Fruit fly (Drosophila melanogaster) whole organism, adult: ENCODE measurements around the gene Mnr.

ENCODE experiments used
- CG11617 ChIP-seq: fragments of 200-800 bp; sonication (Bioruptor generic); optimal IDR thresholded peaks from 2 replicates; lab custom pipeline; 2017; ENCODE audit warnings: mild to moderate bottlenecking, missing biosample characterization, missing genetic modification reagents, missing genetic modification characterization
- CG12768 ChIP-seq: fragments of 200-800 bp; sonication (Bioruptor generic); optimal IDR thresholded peaks from 2 replicates; lab custom pipeline; 2017; ENCODE audit warnings: missing biosample characterization, missing genetic modification characterization, mild to moderate bottlenecking, moderate library complexity, missing genetic modification reagents
- CG14711 ChIP-seq: fragments of 200-800 bp; sonication (Bioruptor generic); optimal IDR thresholded peaks from 2 replicates; lab custom pipeline; 2018; ENCODE audit warnings: missing biosample characterization, mild to moderate bottlenecking, missing genetic modification characterization, moderate library complexity
- CG1620 ChIP-seq: fragments of 200-800 bp; sonication (Bioruptor generic); optimal IDR thresholded peaks from 2 replicates; lab custom pipeline; 2016; ENCODE audit warnings: missing biosample characterization, missing genetic modification characterization
- CG33017 ChIP-seq: fragments of 200-800 bp; sonication (Bioruptor generic); optimal IDR thresholded peaks from 2 replicates; lab custom pipeline; 2018; ENCODE audit warnings: missing biosample characterization, mild to moderate bottlenecking, missing genetic modification characterization, moderate library complexity
- CG5204 ChIP-seq: fragments of 200-800 bp; sonication (Bioruptor generic); optimal IDR thresholded peaks from 2 replicates; lab custom pipeline; 2016; ENCODE audit warnings: missing biosample characterization, missing genetic modification characterization
- CG7045 ChIP-seq: fragments of 200-800 bp; sonication (Bioruptor generic); optimal IDR thresholded peaks from 2 replicates; lab custom pipeline; 2017; ENCODE audit warnings: missing biosample characterization, mild to moderate bottlenecking, missing genetic modification characterization
- CG7101 ChIP-seq: fragments of 200-800 bp; sonication (Bioruptor generic); optimal IDR thresholded peaks from 2 replicates; lab custom pipeline; 2018; ENCODE audit warnings: missing biosample characterization, mild to moderate bottlenecking, missing genetic modification characterization, moderate library complexity
- Clk ChIP-seq: fragments of 200-800 bp; sonication (Bioruptor generic); optimal IDR thresholded peaks from 2 replicates; lab custom pipeline; 2017; ENCODE audit warnings: missing biosample characterization, missing genetic modification characterization
- Crg-1 ChIP-seq: fragments of 200-800 bp; sonication (Bioruptor generic); optimal IDR thresholded peaks from 2 replicates; lab custom pipeline; 2016; ENCODE audit warnings: missing biosample characterization, missing genetic modification characterization
- Hr96 ChIP-seq: fragments of 200-800 bp; sonication (Bioruptor generic); optimal IDR thresholded peaks from 2 replicates; lab custom pipeline; 2016; ENCODE audit warnings: missing biosample characterization, missing genetic modification characterization
- cic ChIP-seq: fragments of 200-800 bp; sonication (Bioruptor generic); optimal IDR thresholded peaks from 2 replicates; lab custom pipeline; 2017; ENCODE audit warnings: missing biosample characterization, mild to moderate bottlenecking, missing genetic modification characterization, moderate library complexity
- cnc ChIP-seq, 2 experiments: fragments of >200 bp; optimal IDR thresholded peaks; 2 replicates each; lab custom pipeline; 2017
- kay ChIP-seq: fragments of 200-800 bp; sonication (Bioruptor generic); peaks from one replicate; lab custom pipeline; 2016; ENCODE audit warnings: missing biosample characterization, missing genetic modification characterization, borderline replicate concordance
- ovo ChIP-seq: fragments of 200-800 bp; sonication (Bioruptor generic); optimal IDR thresholded peaks from 2 replicates; lab custom pipeline; 2016; ENCODE audit warnings: missing biosample characterization, missing genetic modification characterization
- tj ChIP-seq: fragments of 200-800 bp; sonication (Bioruptor generic); optimal IDR thresholded peaks from 3 replicates; lab custom pipeline; 2017; ENCODE audit warnings: missing biosample characterization, mild to moderate bottlenecking, missing genetic modification characterization, moderate library complexity
- toe ChIP-seq: fragments of 200-800 bp; sonication (Bioruptor generic); optimal IDR thresholded peaks from 2 replicates; lab custom pipeline; 2016; ENCODE audit warnings: missing biosample characterization, missing genetic modification characterization

Mnr gene

DNA sequence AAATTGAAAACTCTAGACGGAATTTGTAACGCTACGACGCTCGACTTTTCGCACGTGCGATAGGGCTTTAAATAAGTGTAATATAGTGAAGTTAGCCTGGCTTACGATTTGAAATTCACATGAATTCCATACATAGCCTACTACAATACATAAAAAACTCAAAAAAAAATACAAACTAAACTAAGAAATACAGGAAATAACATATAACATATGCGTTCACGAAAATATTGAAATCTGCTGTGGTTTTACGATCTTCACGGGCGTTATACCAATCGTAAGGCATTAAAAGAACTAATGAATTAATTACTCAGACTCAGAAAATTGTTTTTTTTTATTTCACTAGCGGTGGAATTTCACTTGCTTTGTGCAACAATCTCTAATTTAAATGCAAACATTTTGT, 77.7 kb downstream of the Mnr start, which contains the start of gene CG1724:
Gene CG1724 (minus strand): TSS at position 101 of the 400 bp plus-strand sequence.
- TF ChIP-seq CG12768 (GFP tag; lab: Kevin White, UChicago) (no peak), kay (no peak), CG7045 (no peak), Crg-1 (GFP tag; lab: Kevin White, UChicago) (no peak), CG14711 (no peak), CG33017 (tag; lab: Kevin White, UChicago) (no peak), tj (GFP tag; lab: Kevin White, UChicago) (no peak), toe (GFP tag; lab: Kevin White, UChicago) (no peak), CG1620 (GFP tag; lab: Kevin White, UChicago) (no peak), ovo (no peak), CG7101 (tag; lab: Kevin White, UChicago) (no peak), cnc (optimal IDR thresholded peaks at IDR 0.05; lab: Kevin White, UChicago) (no peak), Clk (GFP tag; lab: Kevin White, UChicago) (no peak), Hr96 (GFP tag; lab: Kevin White, UChicago) (no peak), cic (GFP tag; lab: Kevin White, UChicago) (no peak), CG11617 (GFP tag; lab: Kevin White, UChicago) (no peak), CG5204 (GFP tag; lab: Kevin White, UChicago) (no peak)

DNA sequence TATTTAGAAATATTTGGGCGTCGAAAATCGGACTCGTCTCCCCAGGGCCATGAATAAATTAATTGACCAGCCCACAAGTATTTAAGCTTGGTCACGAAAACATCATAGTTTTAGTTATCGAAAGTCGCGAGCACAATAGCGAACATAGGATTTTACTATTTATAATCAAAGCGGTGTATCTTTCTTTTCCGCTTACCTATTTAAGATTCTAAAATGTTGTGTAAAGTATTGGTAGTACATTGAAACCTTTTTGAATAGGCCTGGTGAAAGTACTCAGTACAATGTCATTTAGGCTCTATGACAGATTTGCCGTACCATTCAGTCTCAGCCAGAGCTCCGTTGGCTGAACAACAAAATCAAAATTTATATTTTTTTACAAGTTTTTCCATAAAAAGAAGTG, 88.0 kb downstream of the Mnr start, which contains the start of gene ccb:
Gene ccb (plus strand): TSS at position 301 of the 400 bp plus-strand sequence.
- no peak for TF ChIP-seq Crg-1 (GFP tag; lab: Kevin White, UChicago)
